Worm (Caenorhabditis elegans): ENCODE measurements around the gene kvs-2.

- TF ChIP-seq nhr-90 (tag; optimal IDR thresholded peaks at IDR 0.05) (no peak), nfya-1 (tag; optimal IDR thresholded peaks at IDR 0.05; ENCODE audit: borderline replicate concordance, insufficient read depth) (no peak), zim-3 (tag; optimal IDR thresholded peaks at IDR 0.05) (no peak), rec-8 (tag; optimal IDR thresholded peaks at IDR 0.05) (no peak), Y53G8AR.9 (GFP tag; conservative IDR thresholded peaks at IDR 0.05) (no peak), F37B4.10 (GFP tag; IDR thresholded peaks at IDR 0.05) (no peak), egl-18 (GFP tag; IDR thresholded peaks at IDR 0.05) (no peak), ama-1 (optimal IDR thresholded peaks at IDR 0.05) (no peak), ama-1 (GFP tag; optimal IDR thresholded peaks at IDR 0.05) (no peak), F57C9.4 (tag; optimal IDR thresholded peaks at IDR 0.05) (no peak), hmg-1.2 (GFP tag; IDR thresholded peaks at IDR 0.05) (no peak), Y56A3A.18 (GFP tag; IDR thresholded peaks at IDR 0.05) (no peak), nhr-27 (tag; optimal IDR thresholded peaks at IDR 0.05) (no peak), cebp-1 (GFP tag; IDR thresholded peaks at IDR 0.05) (no peak), cebp-1 (tag; optimal IDR thresholded peaks at IDR 0.05) (no peak), aptf-3 (GFP tag; IDR thresholded peaks at IDR 0.05) (no peak)
Observed at ce11 chrV:10667284-10667683, 31.5 kb downstream of the kvs-2 start, which contains the start of gene twk-12.
